Fruit fly (Drosophila melanogaster) whole organism, embryonic: ENCODE results near the gene CG42299.

Experiments used
- Abd-B ChIP-seq: fragments of 200-800 bp; sonication (Bioruptor generic); optimal IDR thresholded peaks from 2 replicates; lab custom pipeline; 2018; ENCODE audit warnings: missing biosample characterization, mild to moderate bottlenecking, missing genetic modification characterization, moderate library complexity
- Antp ChIP-seq: fragments of 200-800 bp; sonication (Bioruptor generic); optimal IDR thresholded peaks from 3 replicates; lab custom pipeline; 2016; ENCODE audit warnings: missing biosample characterization, missing genetic modification characterization
- Awh ChIP-seq: fragments of 200-800 bp; sonication (Bioruptor generic); IDR thresholded peaks from 2 replicates; pipeline ENCODE4, ENCODE4 v1.3.6; 2022; ENCODE audit warnings: missing biosample characterization, missing genetic modification characterization
- CG11696 ChIP-seq: fragments of 200-800 bp; sonication (Bioruptor generic); IDR thresholded peaks from 2 replicates; pipeline ENCODE4 v1.3.6; 2022; ENCODE audit warnings: missing biosample characterization, missing genetic modification characterization
- CG13775 ChIP-seq: fragments of 200-800 bp; sonication (Bioruptor generic); optimal IDR thresholded peaks from 3 replicates; lab custom pipeline; 2017; ENCODE audit warnings: missing biosample characterization, mild to moderate bottlenecking, missing genetic modification characterization
- CG15479 ChIP-seq: fragments of 200-800 bp; sonication (Bioruptor generic); optimal IDR thresholded peaks from 3 replicates; lab custom pipeline; 2019; ENCODE audit warnings: missing biosample characterization, mild to moderate bottlenecking, missing genetic modification characterization, moderate library complexity
- CG15514 ChIP-seq: fragments of 200-800 bp; sonication (Bioruptor generic); optimal IDR thresholded peaks from 3 replicates; lab custom pipeline; 2017; ENCODE audit warnings: missing biosample characterization, missing genetic modification characterization, mild to moderate bottlenecking, moderate library complexity, missing genetic modification reagents
- CG15601 ChIP-seq: fragments of 200-800 bp; sonication (Bioruptor generic); optimal IDR thresholded peaks from 3 replicates; lab custom pipeline; 2019; ENCODE audit warnings: missing biosample characterization, mild to moderate bottlenecking, missing genetic modification characterization, moderate library complexity
- CG16815 ChIP-seq: fragments of 200-800 bp; sonication (Bioruptor generic); optimal IDR thresholded peaks from 3 replicates; lab custom pipeline; 2017; ENCODE audit warnings: missing biosample characterization, mild to moderate bottlenecking, missing genetic modification characterization
- CG2875 ChIP-seq: fragments of 200-800 bp; sonication (Bioruptor generic); optimal IDR thresholded peaks from 2 replicates; lab custom pipeline; 2017; ENCODE audit warnings: missing biosample characterization, mild to moderate bottlenecking, missing genetic modification characterization, missing genetic modification reagents
- CG4707 ChIP-seq: fragments of 200-800 bp; sonication (Bioruptor generic); optimal IDR thresholded peaks from 2 replicates; lab custom pipeline; 2018; ENCODE audit warnings: missing biosample characterization, mild to moderate bottlenecking, missing genetic modification characterization, moderate library complexity
- CG8359 ChIP-seq: fragments of 200-800 bp; sonication (Bioruptor generic); optimal IDR thresholded peaks from 2 replicates; lab custom pipeline; 2017; ENCODE audit warnings: missing biosample characterization, mild to moderate bottlenecking, missing genetic modification characterization, borderline replicate concordance
- Deaf1 ChIP-seq: fragments of 200-800 bp; optimal IDR thresholded peaks from 3 replicates; lab custom pipeline; 2019; ENCODE audit warnings: missing biosample characterization, mild to moderate bottlenecking, missing genetic modification characterization, moderate library complexity
- Dek ChIP-seq: fragments of 200-800 bp; sonication (Bioruptor generic); optimal IDR thresholded peaks from 3 replicates; lab custom pipeline; 2019; ENCODE audit warnings: missing biosample characterization, mild to moderate bottlenecking, missing genetic modification characterization, moderate library complexity
- Dfd ChIP-seq, 2 experiments: fragments of >200 bp; optimal IDR thresholded peaks; 2 replicates each; lab custom pipeline; 2017; ENCODE audit warnings: missing biosample characterization in 2 of 2, missing genetic modification characterization in 2 of 2
- Dref ChIP-seq: fragments of 200-800 bp; sonication (Bioruptor generic); IDR thresholded peaks from 2 replicates; pipeline ENCODE4 v1.3.6; 2022; ENCODE audit warnings: missing biosample characterization, missing genetic modification characterization
- Gug ChIP-seq: fragments of 200-800 bp; sonication (Bioruptor generic); IDR thresholded peaks from 4 replicates; pipeline ENCODE4 v1.3.6; 2022; ENCODE audit warnings: missing biosample characterization, missing genetic modification characterization
- MBD-R2 ChIP-seq: fragments of 200-800 bp; sonication (Bioruptor generic); IDR thresholded peaks from 2 replicates; pipeline ENCODE4 v1.3.6; 2022; ENCODE audit warnings: missing biosample characterization, missing genetic modification characterization
- Med ChIP-seq: fragments of 200-800 bp; sonication (Bioruptor generic); peaks from one replicate; lab custom pipeline; 2016; ENCODE audit warnings: missing biosample characterization, missing genetic modification characterization, mild to moderate bottlenecking, inconsistent platforms, moderate library complexity
- Meics ChIP-seq: fragments of 200-800 bp; sonication (Bioruptor generic); optimal IDR thresholded peaks from 2 replicates; lab custom pipeline; 2017; ENCODE audit warnings: missing biosample characterization, mild to moderate bottlenecking, missing genetic modification characterization
- Oaz ChIP-seq: fragments of 200-800 bp; sonication (Bioruptor generic); IDR thresholded peaks from 2 replicates; pipeline ENCODE4 v1.3.6; 2022; ENCODE audit warnings: missing biosample characterization, missing genetic modification characterization
- Sry-β ChIP-seq: fragments of 200-800 bp; sonication (Bioruptor generic); optimal IDR thresholded peaks from 2 replicates; lab custom pipeline; 2018; ENCODE audit warnings: missing biosample characterization, mild to moderate bottlenecking, missing genetic modification characterization, moderate library complexity
- Tbp ChIP-seq: fragments of >200 bp; optimal IDR thresholded peaks from 2 replicates; lab custom pipeline; 2018; ENCODE audit warnings: missing biosample characterization, missing genetic modification characterization
- YL-1 ChIP-seq: fragments of 200-800 bp; sonication (Bioruptor generic); optimal IDR thresholded peaks from 3 replicates; lab custom pipeline; 2017; ENCODE audit warnings: missing biosample characterization, mild to moderate bottlenecking, missing genetic modification characterization
- ac ChIP-seq: fragments of 200-800 bp; sonication (Bioruptor generic); optimal IDR thresholded peaks from 3 replicates; lab custom pipeline; 2017; ENCODE audit warnings: missing biosample characterization, mild to moderate bottlenecking, missing genetic modification characterization
- br ChIP-seq: fragments of >200 bp; optimal IDR thresholded peaks from 2 replicates; lab custom pipeline; 2017
- cad ChIP-seq: fragments of >200 bp; optimal IDR thresholded peaks from 2 replicates; lab custom pipeline; 2017; ENCODE audit warnings: missing biosample characterization, missing genetic modification characterization
- cato ChIP-seq: fragments of 200-800 bp; sonication (Bioruptor generic); optimal IDR thresholded peaks from 2 replicates; lab custom pipeline; 2016; ENCODE audit warnings: missing biosample characterization, missing genetic modification characterization, borderline replicate concordance
- caup ChIP-seq: fragments of 200-800 bp; sonication (Bioruptor generic); optimal IDR thresholded peaks from 3 replicates; lab custom pipeline; 2017; ENCODE audit warnings: missing biosample characterization, mild to moderate bottlenecking, missing genetic modification characterization, moderate library complexity; ENCODE audit not compliant: severe bottlenecking
- chinmo ChIP-seq: fragments of 200-800 bp; sonication (Bioruptor generic); IDR thresholded peaks from 4 replicates; pipeline ENCODE4 v1.3.6; 2022; ENCODE audit warnings: missing biosample characterization, missing genetic modification characterization; ENCODE audit not compliant: partially characterized antibody
- chn ChIP-seq: fragments of 200-800 bp; sonication (Bioruptor generic); optimal IDR thresholded peaks from 2 replicates; lab custom pipeline; 2016; ENCODE audit warnings: missing biosample characterization, missing genetic modification characterization
- crol ChIP-seq: fragments of 200-800 bp; sonication (Bioruptor generic); IDR thresholded peaks from 2 replicates; pipeline ENCODE4 v1.3.6; 2022; ENCODE audit warnings: missing biosample characterization, missing genetic modification characterization
- dimm ChIP-seq: fragments of 200-800 bp; sonication (Bioruptor generic); IDR thresholded peaks from 2 replicates; pipeline ENCODE4 v1.3.6; 2022; ENCODE audit warnings: missing biosample characterization, missing genetic modification characterization
- en ChIP-seq: fragments of 200-800 bp; sonication (Bioruptor generic); optimal IDR thresholded peaks from 2 replicates; lab custom pipeline; 2016; ENCODE audit warnings: missing biosample characterization, missing genetic modification characterization
- grn ChIP-seq: fragments of 200-800 bp; sonication (Bioruptor generic); optimal IDR thresholded peaks from 3 replicates; lab custom pipeline; 2017; ENCODE audit warnings: missing biosample characterization, missing genetic modification characterization
- gt ChIP-seq: fragments of 200-800 bp; sonication (Bioruptor generic); IDR thresholded peaks from 2 replicates; pipeline ENCODE4 v1.3.6; 2022; ENCODE audit warnings: missing biosample characterization, missing genetic modification characterization
- kni ChIP-seq: fragments of 200-800 bp; sonication (Bioruptor generic); optimal IDR thresholded peaks from 3 replicates; lab custom pipeline; 2017; ENCODE audit warnings: mild to moderate bottlenecking, missing biosample characterization, missing genetic modification reagents, missing genetic modification characterization
- nom ChIP-seq: fragments of 200-800 bp; sonication (Bioruptor generic); optimal IDR thresholded peaks from 2 replicates; lab custom pipeline; 2017; ENCODE audit warnings: missing biosample characterization, missing genetic modification characterization, mild to moderate bottlenecking, moderate library complexity, missing genetic modification reagents
- oc ChIP-seq: fragments of 200-800 bp; sonication (Bioruptor generic); optimal IDR thresholded peaks from 2 replicates; lab custom pipeline; 2018; ENCODE audit warnings: missing biosample characterization, mild to moderate bottlenecking, missing genetic modification characterization, moderate library complexity
- pros ChIP-seq: fragments of 200-800 bp; sonication (Bioruptor generic); optimal IDR thresholded peaks from 3 replicates; lab custom pipeline; 2019; ENCODE audit warnings: missing biosample characterization, mild to moderate bottlenecking, missing genetic modification characterization, moderate library complexity
- sd ChIP-seq: fragments of 200-800 bp; sonication (Bioruptor generic); optimal IDR thresholded peaks from 3 replicates; lab custom pipeline; 2018; ENCODE audit warnings: missing biosample characterization, mild to moderate bottlenecking, missing genetic modification characterization, moderate library complexity
- sens ChIP-seq: fragments of 200-800 bp; sonication (Bioruptor generic); peaks from one replicate; lab custom pipeline; 2016; ENCODE audit warnings: missing biosample characterization, missing genetic modification characterization
- sqz ChIP-seq: fragments of 200-800 bp; sonication (Bioruptor generic); optimal IDR thresholded peaks from 3 replicates; lab custom pipeline; 2018; ENCODE audit warnings: missing biosample characterization, mild to moderate bottlenecking, missing genetic modification characterization
- sr ChIP-seq: fragments of 200-800 bp; sonication (Bioruptor generic); IDR thresholded peaks from 3 replicates; pipeline ENCODE4 v1.3.6; 2022; ENCODE audit warnings: missing biosample characterization, missing genetic modification characterization
- tx ChIP-seq: fragments of 200-800 bp; sonication (Bioruptor generic); optimal IDR thresholded peaks from 2 replicates; lab custom pipeline; 2016; ENCODE audit warnings: missing biosample characterization, missing genetic modification characterization

Gene CG42299

DNA sequence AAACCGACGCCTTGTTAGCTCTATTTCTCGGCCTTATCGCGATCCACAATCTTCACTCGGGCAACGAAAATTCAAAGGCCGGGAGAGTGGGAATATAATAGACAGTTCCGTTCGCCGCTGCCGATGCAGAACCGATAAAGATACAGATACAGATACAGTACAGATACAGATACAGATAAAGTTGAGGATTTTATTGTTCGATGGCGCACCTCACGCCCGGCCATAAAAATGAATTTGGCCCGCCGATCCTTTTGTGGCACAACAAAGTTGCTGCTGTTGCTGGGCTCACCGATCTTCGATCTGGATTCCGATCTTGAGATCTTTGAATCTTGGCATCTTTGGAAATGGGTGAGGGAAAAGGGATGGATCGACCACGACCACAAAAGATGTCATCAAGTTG is 34.7 kb upstream of the CG42299 start (continued):
- TF ChIP-seq Antp, result no peak
- no peak for TF ChIP-seq Meics (GFP tag; lab: Kevin White, UChicago)
- TF ChIP-seq en, result no peak
- TF ChIP-seq br (lab: Kevin White, UChicago), result no peak
- TF ChIP-seq pros, result peak; percentile 22
- peak; percentile 72 for TF ChIP-seq CG15479 (GFP tag; lab: Kevin White, UChicago)
- TF ChIP-seq Abd-B (GFP tag; lab: Kevin White, UChicago), result no peak
- no peak for TF ChIP-seq Dref (GFP tag; lab: Robert Waterston, UW)
- peak; percentile 65 for TF ChIP-seq kni (GFP tag; lab: Kevin White, UChicago)
- no peak for TF ChIP-seq MBD-R2 (GFP tag; lab: Robert Waterston, UW)
- no peak for TF ChIP-seq sr
- TF ChIP-seq caup (GFP tag; lab: Kevin White, UChicago), result no peak
- TF ChIP-seq chn (GFP tag; lab: Kevin White, UChicago), result no peak
- TF ChIP-seq cad, result peak; percentile 55
- TF ChIP-seq gt (GFP tag; lab: Robert Waterston, UW), result no peak
- TF ChIP-seq Tbp (GFP tag; lab: Kevin White, UChicago), result no peak
- no peak for TF ChIP-seq CG4707 (GFP tag; lab: Kevin White, UChicago)
- no peak for TF ChIP-seq CG13775 (GFP tag; lab: Kevin White, UChicago)
- no peak for TF ChIP-seq dimm (GFP tag; lab: Robert Waterston, UW)
- TF ChIP-seq cato (GFP tag; lab: Kevin White, UChicago), result no peak
- TF ChIP-seq Dek (tag; lab: Kevin White, UChicago), result no peak
- no peak for TF ChIP-seq ac
- no peak for TF ChIP-seq Oaz (GFP tag; lab: Robert Waterston, UW)
- no peak for TF ChIP-seq CG8359
- TF ChIP-seq Gug (GFP tag; lab: Robert Waterston, UW), result no peak

DNA sequence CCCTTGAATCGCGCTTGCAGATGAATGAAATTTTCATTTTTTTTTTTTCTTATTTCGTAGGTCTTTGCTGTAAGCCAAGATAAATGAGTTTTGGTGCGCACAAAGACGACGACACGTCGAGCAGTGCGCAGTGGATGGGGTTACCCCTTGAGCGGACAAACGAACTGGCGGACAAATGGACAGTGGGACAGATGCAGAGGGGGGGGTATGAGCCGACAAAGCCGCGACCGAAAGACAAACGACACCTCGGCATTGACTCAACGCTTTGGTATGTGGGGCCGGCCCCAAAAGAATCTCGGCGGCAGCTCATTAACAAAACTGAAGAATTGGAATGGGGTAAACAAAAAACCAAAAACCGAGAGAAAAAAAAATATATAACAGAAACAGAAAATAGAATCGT is 33.9 kb upstream of the CG42299 start:
- peak; percentile 46 for TF ChIP-seq Deaf1 (tag; lab: Kevin White, UChicago)
- TF ChIP-seq CG15601, result no peak
- TF ChIP-seq Dfd (GFP tag; optimal IDR thresholded peaks at IDR 0.05; lab: Kevin White, UChicago), result no peak
- peak; percentile 71 for TF ChIP-seq sqz
- TF ChIP-seq sd (tag; lab: Kevin White, UChicago), result peak; percentile 91
- peak; percentile 10 for TF ChIP-seq Med (GFP tag; lab: Kevin White, UChicago)
- peak; percentile 49 for TF ChIP-seq kni (GFP tag; lab: Kevin White, UChicago)
- TF ChIP-seq CG2875 (GFP tag; lab: Kevin White, UChicago), result no peak
- TF ChIP-seq CG8359, result peak; percentile 17
- peak; percentile 73 for TF ChIP-seq crol (GFP tag; lab: Robert Waterston, UW)
- peak; percentile 71; the same call in 1 of the 4 replicates for TF ChIP-seq chinmo (GFP tag; lab: Robert Waterston, UW)
- no peak for TF ChIP-seq tx (GFP tag; lab: Kevin White, UChicago)
- peak; percentile 60 for TF ChIP-seq oc (tag; lab: Kevin White, UChicago)
- 0 out of 2 replicates have a peak, but pooled peaks have one; percentile 23 for TF ChIP-seq Awh

DNA sequence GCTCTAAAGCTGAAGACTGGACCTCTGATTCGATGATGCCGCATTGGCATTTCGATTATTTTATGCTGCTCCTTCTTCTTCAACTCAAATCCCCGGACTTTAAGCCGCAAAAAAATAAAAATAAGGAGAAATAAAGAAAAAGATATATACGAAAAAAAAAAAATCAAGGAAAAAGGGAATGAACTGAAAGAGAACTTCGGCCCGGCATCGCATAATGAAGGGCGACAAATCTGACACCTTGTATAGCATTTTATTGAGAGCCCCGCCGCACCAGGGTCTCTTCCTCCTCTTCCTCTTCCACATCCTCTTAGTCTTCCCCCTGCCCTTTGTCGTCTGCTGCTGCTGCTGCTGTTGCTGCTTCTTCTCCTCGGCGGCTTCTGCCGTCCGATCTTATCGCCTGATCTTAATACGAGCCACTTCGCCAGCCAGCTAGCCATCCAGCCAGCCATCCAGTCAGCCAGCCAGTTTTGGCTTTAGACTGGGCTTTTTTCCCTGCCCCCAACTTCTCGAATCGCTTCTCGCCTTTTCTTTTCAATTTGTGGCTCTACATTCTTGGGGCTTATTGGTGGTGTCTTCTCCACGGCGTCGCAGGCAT is 33.4 kb upstream of the CG42299 start:
- TF ChIP-seq sens, result peak; percentile 39
- TF ChIP-seq pros, result peak; percentile 60
- TF ChIP-seq nom, result peak; percentile 81
- TF ChIP-seq Sry-β (GFP tag; lab: Kevin White, UChicago), result no peak
- TF ChIP-seq CG11696 (GFP tag; lab: Robert Waterston, UW), result no peak
- TF ChIP-seq CG16815 (GFP tag; lab: Kevin White, UChicago), result no peak
- TF ChIP-seq CG15514 (GFP tag; lab: Kevin White, UChicago), result no peak
- TF ChIP-seq grn, result peak; percentile 76
- TF ChIP-seq YL-1, result no peak
